Worm (Caenorhabditis elegans) whole organism, mixed stage, embryonic: Measurements from ENCODE around the gene cgp-1.

Experiments
- M03D4.4 ChIP-seq: sonication (generic microtip); optimal IDR thresholded peaks from 2 replicates; lab custom pipeline; 2017; ENCODE audit warnings: mild to moderate bottlenecking, missing genetic modification characterization, missing compliant biosample characterization
- bed-3 ChIP-seq: fragments of 200-800 bp; sonication (Bioruptor generic); optimal IDR thresholded peaks from 3 replicates; lab custom pipeline; 2018; ENCODE audit warnings: mild to moderate bottlenecking, missing genetic modification characterization, moderate library complexity, missing compliant biosample characterization
- blmp-1 ChIP-seq: fragments of 150-350 bp; optimal IDR thresholded peaks from 2 replicates; lab custom pipeline; 2014; ENCODE audit warnings: missing biosample characterization, missing genetic modification characterization
- ceh-39 ChIP-seq: fragments of 150-350 bp; optimal IDR thresholded peaks from 2 replicates; lab custom pipeline; 2014; ENCODE audit warnings: missing biosample characterization, missing genetic modification characterization
- ces-1 ChIP-seq: fragments of 150-350 bp; optimal IDR thresholded peaks from 2 replicates; lab custom pipeline; 2014; ENCODE audit warnings: missing biosample characterization, missing genetic modification reagents, missing genetic modification characterization
- cnd-1 ChIP-seq: fragments of 200-800 bp; sonication (Bioruptor generic); optimal IDR thresholded peaks from 2 replicates; lab custom pipeline; 2018; ENCODE audit warnings: mild to moderate bottlenecking, missing genetic modification characterization, missing compliant biosample characterization
- drap-1 ChIP-seq: fragments of 200-800 bp; sonication (Bioruptor generic); optimal IDR thresholded peaks from 3 replicates; lab custom pipeline; 2018; ENCODE audit warnings: mild to moderate bottlenecking, missing genetic modification characterization, missing compliant biosample characterization
- elt-3 ChIP-seq: fragments of 150-350 bp; optimal IDR thresholded peaks from 2 replicates; lab custom pipeline; 2014; ENCODE audit warnings: missing biosample characterization, missing genetic modification characterization
- flh-1 ChIP-seq: fragments of 200-800 bp; sonication (Bioruptor generic); optimal IDR thresholded peaks from 2 replicates; lab custom pipeline; 2018; ENCODE audit warnings: mild to moderate bottlenecking, missing genetic modification characterization, moderate library complexity, missing compliant biosample characterization
- ham-2 ChIP-seq: fragments of 200-800 bp; sonication (Bioruptor generic); optimal IDR thresholded peaks from 2 replicates; lab custom pipeline; 2018; ENCODE audit warnings: mild to moderate bottlenecking, missing genetic modification characterization, missing compliant biosample characterization
- hlh-1 ChIP-seq: fragments of 150-350 bp; optimal IDR thresholded peaks from 2 replicates; lab custom pipeline; 2014; ENCODE audit warnings: missing biosample characterization, missing genetic modification reagents, missing genetic modification characterization
- lin-13 ChIP-seq: fragments of 150-350 bp; optimal IDR thresholded peaks from 2 replicates; lab custom pipeline; 2014; ENCODE audit warnings: missing biosample characterization, missing genetic modification characterization
- lsy-2 ChIP-seq: fragments of 150-350 bp; optimal IDR thresholded peaks from 2 replicates; lab custom pipeline; 2014; ENCODE audit warnings: missing biosample characterization, missing genetic modification characterization
- mab-5 ChIP-seq: fragments of 150-350 bp; optimal IDR thresholded peaks from 2 replicates; lab custom pipeline; 2014; ENCODE audit warnings: missing biosample characterization, missing genetic modification characterization
- mep-1 ChIP-seq: fragments of 150-350 bp; optimal IDR thresholded peaks from 2 replicates; lab custom pipeline; 2017; ENCODE audit warnings: missing biosample characterization, missing genetic modification reagents, missing genetic modification characterization, inconsistent platforms
- mls-2 ChIP-seq: sonication (generic microtip); optimal IDR thresholded peaks from 2 replicates; lab custom pipeline; 2016; ENCODE audit warnings: mild to moderate bottlenecking, missing genetic modification characterization, moderate library complexity, missing compliant biosample characterization
- nhr-12 ChIP-seq: fragments of 150-350 bp; optimal IDR thresholded peaks from 2 replicates; lab custom pipeline; 2014; ENCODE audit warnings: missing biosample characterization, missing genetic modification characterization
- nhr-237 ChIP-seq: fragments of 150-350 bp; optimal IDR thresholded peaks from 2 replicates; lab custom pipeline; 2014; ENCODE audit warnings: missing biosample characterization, missing genetic modification characterization
- nhr-28 ChIP-seq: fragments of 150-350 bp; optimal IDR thresholded peaks from 2 replicates; lab custom pipeline; 2014; ENCODE audit warnings: missing biosample characterization, missing genetic modification characterization
- nhr-76 ChIP-seq: sonication (generic microtip); optimal IDR thresholded peaks from 2 replicates; lab custom pipeline; 2017; ENCODE audit warnings: missing biosample characterization, missing genetic modification characterization
- pha-4 ChIP-seq: fragments of 150-350 bp; optimal IDR thresholded peaks from 2 replicates; lab custom pipeline; 2018; ENCODE audit warnings: missing biosample characterization, missing genetic modification reagents, missing genetic modification characterization
- sem-2 ChIP-seq: fragments of 200-800 bp; sonication (Bioruptor generic); optimal IDR thresholded peaks from 2 replicates; lab custom pipeline; 2018; ENCODE audit warnings: mild to moderate bottlenecking, missing genetic modification characterization, missing compliant biosample characterization
- snpc-4 ChIP-seq: fragments of 150-350 bp; optimal IDR thresholded peaks from 2 replicates; lab custom pipeline; 2014; ENCODE audit warnings: missing biosample characterization, missing genetic modification characterization
- sptf-1 ChIP-seq: sonication (generic microtip); optimal IDR thresholded peaks from 2 replicates; lab custom pipeline; 2017; ENCODE audit warnings: mild to moderate bottlenecking, missing genetic modification characterization, moderate library complexity, missing compliant biosample characterization
- tbx-8 ChIP-seq: fragments of 200-800 bp; sonication (Bioruptor generic); optimal IDR thresholded peaks from 2 replicates; lab custom pipeline; 2018; ENCODE audit warnings: mild to moderate bottlenecking, missing genetic modification characterization, moderate library complexity, missing compliant biosample characterization
- unc-120 ChIP-seq: sonication (generic microtip); optimal IDR thresholded peaks from 2 replicates; lab custom pipeline; 2017; ENCODE audit warnings: missing genetic modification characterization, missing compliant biosample characterization; ENCODE audit not compliant: poor library complexity, severe bottlenecking
- unc-62 ChIP-seq: fragments of 150-350 bp; optimal IDR thresholded peaks from 2 replicates; lab custom pipeline; 2014; ENCODE audit warnings: missing biosample characterization, missing genetic modification reagents, missing genetic modification characterization
- zip-8 ChIP-seq: fragments of 150-350 bp; optimal IDR thresholded peaks from 2 replicates; lab custom pipeline; 2014; ENCODE audit warnings: missing biosample characterization, missing genetic modification characterization

cgp-1 gene

DNA sequence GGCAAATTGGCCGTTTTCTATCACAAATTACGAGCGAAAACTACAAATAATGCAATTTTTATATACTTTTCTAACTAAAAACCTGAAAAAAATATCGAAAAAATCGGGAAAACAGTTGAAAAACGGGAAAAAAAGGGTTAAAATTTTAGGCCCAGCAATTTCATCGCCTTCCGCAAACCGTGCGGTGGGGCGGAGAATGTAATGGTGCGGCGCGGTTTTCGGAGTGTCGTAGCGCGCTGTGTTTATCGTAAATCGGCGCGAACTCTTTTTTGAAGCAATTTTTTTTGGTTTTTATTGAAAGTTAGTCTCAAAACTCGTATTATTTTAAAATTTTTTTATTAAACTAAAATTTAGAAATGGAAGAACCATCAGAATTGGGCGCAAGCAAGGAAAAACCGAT is 18.1 kb downstream of the cgp-1 start, which contains the start of gene picd-1:
TSS of gene picd-1 (plus strand) at position 352 of the 400 bp plus-strand sequence.
- TF ChIP-seq lsy-2 (tag; lab: Kevin White, UChicago): peak; percentile 63
- peak; percentile 25 for TF ChIP-seq hlh-1
- TF ChIP-seq nhr-237 (tag; lab: Kevin White, UChicago): peak; percentile 75
- peak; percentile 88 for TF ChIP-seq lin-13 (tag; lab: Kevin White, UChicago)
- no peak for TF ChIP-seq ham-2 (GFP tag; lab: Kevin White, UChicago)
- TF ChIP-seq cnd-1 (tag; lab: Kevin White, UChicago): no peak
- peak; percentile 85 for TF ChIP-seq mep-1 (tag; lab: Kevin White, UChicago)
- no peak for TF ChIP-seq drap-1 (GFP tag; lab: Kevin White, UChicago)
- TF ChIP-seq pha-4 (tag; lab: Kevin White, UChicago): peak; percentile 38
- TF ChIP-seq mls-2 (tag; lab: Kevin White, UChicago): no peak
- TF ChIP-seq ces-1 (GFP tag; lab: Kevin White, UChicago): peak; percentile 39
- TF ChIP-seq M03D4.4: peak; percentile 4
- TF ChIP-seq tbx-8 (GFP tag; lab: Kevin White, UChicago): no peak
- peak; percentile 52 for TF ChIP-seq ceh-39 (tag; lab: Kevin White, UChicago)
- TF ChIP-seq nhr-12 (tag; lab: Kevin White, UChicago): no peak
- TF ChIP-seq unc-62 (GFP tag; lab: Kevin White, UChicago): no peak
- no peak for TF ChIP-seq snpc-4
- peak; percentile 58 for TF ChIP-seq sptf-1 (tag; lab: Kevin White, UChicago)
- no peak for TF ChIP-seq blmp-1 (tag; lab: Kevin White, UChicago)
- TF ChIP-seq bed-3: no peak
- TF ChIP-seq, all 35 proteins: peak for 10

DNA sequence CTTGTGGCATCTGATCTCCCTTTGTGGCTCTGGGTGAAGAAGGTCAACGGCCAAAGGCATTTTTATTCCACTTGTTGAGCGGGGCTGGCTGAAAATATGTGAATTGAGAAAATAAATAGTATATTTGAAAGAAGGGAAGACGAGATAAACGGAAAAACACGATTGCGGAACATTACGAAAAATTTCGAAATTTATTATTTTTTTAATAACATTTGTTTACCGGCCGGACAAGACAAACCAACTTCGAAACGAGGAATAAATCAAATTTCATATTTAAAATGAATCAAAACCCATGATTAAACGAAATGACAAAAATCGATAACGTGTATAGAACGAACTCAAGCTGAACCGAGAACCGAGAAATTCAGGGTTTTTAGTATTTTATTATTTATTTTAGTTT is 18.6 kb downstream of the cgp-1 start, which contains the start of gene rps-27:
TSS of gene rps-27 (minus strand) at position 101 of the 400 bp plus-strand sequence.
- no peak for TF ChIP-seq nhr-237 (tag; lab: Kevin White, UChicago)
- TF ChIP-seq mab-5 (tag; lab: Kevin White, UChicago): no peak
- TF ChIP-seq nhr-28 (tag; lab: Kevin White, UChicago): no peak
- TF ChIP-seq nhr-76: no peak
- TF ChIP-seq flh-1 (GFP tag; lab: Kevin White, UChicago): no peak
- TF ChIP-seq mep-1 (tag; lab: Kevin White, UChicago): no peak
- TF ChIP-seq lsy-2 (tag; lab: Kevin White, UChicago): no peak
- TF ChIP-seq blmp-1 (tag; lab: Kevin White, UChicago): no peak
- no peak for TF ChIP-seq unc-120 (tag; lab: Kevin White, UChicago)
- TF ChIP-seq ces-1 (GFP tag; lab: Kevin White, UChicago): no peak
- no peak for TF ChIP-seq nhr-12 (tag; lab: Kevin White, UChicago)
- no peak for TF ChIP-seq sptf-1 (tag; lab: Kevin White, UChicago)
- TF ChIP-seq mls-2 (tag; lab: Kevin White, UChicago): no peak

ce11 chrV:103043-103702 is 19.4 kb downstream of the cgp-1 start:
- TF ChIP-seq ces-1 (GFP tag; lab: Kevin White, UChicago) (no peak), flh-1 (GFP tag; lab: Kevin White, UChicago) (no peak)

ce11 chrV:102165-102564 is 20.4 kb downstream of the cgp-1 start:
- TF ChIP-seq nhr-237 (tag; lab: Kevin White, UChicago): no peak

ce11 chrV:83732-84131 is 38.9 kb downstream of the cgp-1 start, which contains the start of gene daam-1:
Gene daam-1 (minus strand): TSS chrV:83832.
- TF ChIP-seq nhr-237 (tag; lab: Kevin White, UChicago): no peak
- TF ChIP-seq mab-5 (tag; lab: Kevin White, UChicago): no peak
- TF ChIP-seq mep-1 (tag; lab: Kevin White, UChicago): no peak
- no peak for TF ChIP-seq zip-8 (tag; lab: Kevin White, UChicago)
- no peak for TF ChIP-seq elt-3 (tag; lab: Kevin White, UChicago)
- no peak for TF ChIP-seq M03D4.4
- no peak for TF ChIP-seq sptf-1 (tag; lab: Kevin White, UChicago)
- TF ChIP-seq nhr-12 (tag; lab: Kevin White, UChicago): no peak
- no peak for TF ChIP-seq sem-2
- TF ChIP-seq unc-62 (GFP tag; lab: Kevin White, UChicago): no peak
